Worm (Caenorhabditis elegans) whole organism, young adult: ENCODE data around the gene asp-8.

Experiments
- C06A6.2 ChIP-seq: fragments of 200-800 bp; sonication (Bioruptor generic); conservative IDR thresholded peaks from 2 replicates; pipeline ENCODE4 v1.3.6; 2022; ENCODE audit warnings: missing genetic modification characterization, missing compliant biosample characterization
- Y53G8AR.9 ChIP-seq: fragments of 200-800 bp; sonication (Bioruptor generic); conservative IDR thresholded peaks from 2 replicates; pipeline ENCODE4 v1.3.6; 2022; ENCODE audit warnings: missing genetic modification reagents, missing genetic modification characterization, missing compliant biosample characterization
- egl-18 ChIP-seq: fragments of 200-800 bp; sonication (Bioruptor generic); IDR thresholded peaks from 2 replicates; pipeline ENCODE4 v1.3.6; 2022; ENCODE audit warnings: missing genetic modification reagents, missing genetic modification characterization, missing compliant biosample characterization
- nhr-179 ChIP-seq: sonication (generic microtip); optimal IDR thresholded peaks from 2 replicates; lab custom pipeline; 2016; ENCODE audit warnings: mild to moderate bottlenecking, missing genetic modification characterization, missing compliant biosample characterization
- pha-4 ChIP-seq: fragments of 150-350 bp; sonication (generic microtip); optimal IDR thresholded peaks from 2 replicates; lab custom pipeline; 2014; ENCODE audit warnings: missing biosample characterization, missing genetic modification reagents, missing genetic modification characterization
- tbx-9 ChIP-seq: sonication (generic microtip); optimal IDR thresholded peaks from 2 replicates; lab custom pipeline; 2016; ENCODE audit warnings: borderline replicate concordance, missing genetic modification characterization, inconsistent platforms, missing compliant biosample characterization
- ztf-25 ChIP-seq: fragments of 200-800 bp; sonication (Bioruptor generic); IDR thresholded peaks from 2 replicates; pipeline ENCODE4 v1.3.6; 2022; ENCODE audit warnings: missing genetic modification reagents, missing genetic modification characterization, missing compliant biosample characterization
- ztf-6 ChIP-seq: fragments of 200-800 bp; sonication (Bioruptor generic); IDR thresholded peaks from 2 replicates; pipeline ENCODE4 v1.3.6; 2022; ENCODE audit warnings: missing genetic modification reagents, missing genetic modification characterization, missing compliant biosample characterization

DNA sequence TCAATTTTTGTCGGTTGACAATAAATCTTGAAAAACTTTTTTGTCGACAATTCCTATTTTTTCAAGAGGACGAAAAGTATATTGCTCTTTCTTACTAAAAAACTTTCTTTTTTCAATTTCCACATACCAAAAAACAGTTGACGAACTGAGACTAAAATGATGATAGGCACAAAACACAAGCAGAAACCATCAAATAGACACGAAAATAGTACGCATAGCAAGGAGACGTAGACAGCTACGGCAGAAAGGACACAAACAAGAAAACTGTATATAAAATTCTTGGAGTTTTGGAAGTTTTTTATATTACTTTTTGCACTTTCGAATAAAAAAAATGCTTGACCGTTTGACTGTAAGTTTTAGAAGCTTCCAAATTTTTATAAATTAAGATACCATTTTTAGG, 10.2 kb upstream of the asp-8 start, which contains the start of gene K12D9.1:
- TF ChIP-seq ztf-25 (GFP tag; lab: Robert Waterston, UW) (no peak), pha-4 (tag; lab: Kevin White, UChicago) (no peak), tbx-9 (tag; lab: Kevin White, UChicago) (no peak), egl-18 (GFP tag; lab: Robert Waterston, UW) (no peak), ztf-6 (no peak), nhr-179 (tag; lab: Kevin White, UChicago) (no peak), C06A6.2 (GFP tag; lab: Robert Waterston, UW) (no peak), Y53G8AR.9 (GFP tag; lab: Robert Waterston, UW) (no peak)
